Fruit fly (Drosophila melanogaster) whole organism, embryonic: Measurements from ENCODE around the gene CG33543.

Experiments used
- CG10366 ChIP-seq: fragments of 200-800 bp; sonication (Bioruptor generic); IDR thresholded peaks from 2 replicates; pipeline ENCODE4 v1.3.6; 2022; ENCODE audit warnings: missing biosample characterization, missing genetic modification characterization
- CG11247 ChIP-seq: fragments of 200-800 bp; sonication (Bioruptor generic); IDR thresholded peaks from 2 replicates; pipeline ENCODE4 v1.3.6; 2022; ENCODE audit warnings: missing biosample characterization, missing genetic modification characterization
- CG13894 ChIP-seq: fragments of 200-800 bp; sonication (Bioruptor generic); optimal IDR thresholded peaks from 3 replicates; lab custom pipeline; 2018; ENCODE audit warnings: missing biosample characterization, mild to moderate bottlenecking, missing genetic modification characterization, moderate library complexity
- CG14667 ChIP-seq: fragments of 200-800 bp; sonication (Bioruptor generic); IDR thresholded peaks from 2 replicates; pipeline ENCODE4 v1.3.6; 2022; ENCODE audit warnings: missing biosample characterization, missing genetic modification characterization
- CG14710 ChIP-seq: fragments of 200-800 bp; sonication (Bioruptor generic); optimal IDR thresholded peaks from 3 replicates; lab custom pipeline; 2019; ENCODE audit warnings: missing biosample characterization, mild to moderate bottlenecking, missing genetic modification characterization, moderate library complexity
- CG15269 ChIP-seq: fragments of 200-800 bp; sonication (Bioruptor generic); optimal IDR thresholded peaks from 2 replicates; lab custom pipeline; 2018; ENCODE audit warnings: missing biosample characterization, mild to moderate bottlenecking, missing genetic modification characterization, moderate library complexity
- CG15514 ChIP-seq: fragments of 200-800 bp; sonication (Bioruptor generic); optimal IDR thresholded peaks from 3 replicates; lab custom pipeline; 2017; ENCODE audit warnings: missing biosample characterization, missing genetic modification characterization, mild to moderate bottlenecking, moderate library complexity, missing genetic modification reagents
- CG17361 ChIP-seq: fragments of 200-800 bp; sonication (Bioruptor generic); IDR thresholded peaks from 3 replicates; pipeline ENCODE4 v1.3.6; 2022; ENCODE audit warnings: missing biosample characterization, missing genetic modification characterization
- CG17802 ChIP-seq: fragments of 200-800 bp; sonication (Bioruptor generic); optimal IDR thresholded peaks from 2 replicates; lab custom pipeline; 2018; ENCODE audit warnings: missing biosample characterization, mild to moderate bottlenecking, missing genetic modification characterization, moderate library complexity
- CG17912 ChIP-seq: fragments of 200-800 bp; sonication (Bioruptor generic); optimal IDR thresholded peaks from 2 replicates; lab custom pipeline; 2018; ENCODE audit warnings: missing biosample characterization, mild to moderate bottlenecking, missing genetic modification characterization
- CG18262 ChIP-seq: fragments of 200-800 bp; optimal IDR thresholded peaks from 3 replicates; lab custom pipeline; 2019; ENCODE audit warnings: missing biosample characterization, mild to moderate bottlenecking, missing genetic modification characterization, moderate library complexity
- CG18476 ChIP-seq: fragments of 200-800 bp; sonication (Bioruptor generic); optimal IDR thresholded peaks from 2 replicates; lab custom pipeline; 2016; ENCODE audit warnings: missing biosample characterization, mild to moderate bottlenecking, missing genetic modification characterization
- CG2116 ChIP-seq: fragments of 200-800 bp; sonication (Bioruptor generic); optimal IDR thresholded peaks from 3 replicates; lab custom pipeline; 2018; ENCODE audit warnings: missing biosample characterization, mild to moderate bottlenecking, missing genetic modification characterization
- CG2875 ChIP-seq: fragments of 200-800 bp; sonication (Bioruptor generic); optimal IDR thresholded peaks from 2 replicates; lab custom pipeline; 2017; ENCODE audit warnings: missing biosample characterization, mild to moderate bottlenecking, missing genetic modification characterization, missing genetic modification reagents
- CG31224 ChIP-seq: fragments of 200-800 bp; sonication (Bioruptor generic); IDR thresholded peaks from 2 replicates; pipeline ENCODE4 v1.3.6; 2022; ENCODE audit warnings: missing biosample characterization, missing genetic modification characterization
- CG32772 ChIP-seq: fragments of 200-800 bp; sonication (Bioruptor generic); IDR thresholded peaks from 2 replicates; pipeline ENCODE4 v1.3.6; 2022; ENCODE audit warnings: missing biosample characterization, missing genetic modification characterization
- CG43689 ChIP-seq: fragments of 200-800 bp; sonication (Bioruptor generic); IDR thresholded peaks from 2 replicates; pipeline ENCODE4 v1.3.6; 2022; ENCODE audit warnings: missing biosample characterization, missing genetic modification characterization
- CG4617 ChIP-seq: fragments of 200-800 bp; sonication (Bioruptor generic); optimal IDR thresholded peaks from 3 replicates; lab custom pipeline; 2016; ENCODE audit warnings: missing biosample characterization, missing genetic modification characterization, borderline replicate concordance
- CG6254 ChIP-seq: fragments of 200-800 bp; sonication (Bioruptor generic); optimal IDR thresholded peaks from 3 replicates; lab custom pipeline; 2017; ENCODE audit warnings: mild to moderate bottlenecking, missing biosample characterization, missing genetic modification reagents, missing genetic modification characterization
- CG8290 ChIP-seq, 3 experiments: fragments of 200-800 bp; sonication (Bioruptor generic); optimal IDR thresholded peaks; 2 replicates each; lab custom pipeline; 2016 to 2019; ENCODE audit warnings: missing biosample characterization in 3 of 3, missing genetic modification characterization in 3 of 3, mild to moderate bottlenecking in 2 of 3, moderate library complexity in 1 of 3
- Dbx ChIP-seq: fragments of 200-800 bp; sonication (Bioruptor generic); IDR thresholded peaks from 3 replicates; pipeline ENCODE4 v1.3.6; 2022; ENCODE audit warnings: missing biosample characterization, missing genetic modification characterization
- Dp ChIP-seq: fragments of 200-800 bp; sonication (Bioruptor generic); optimal IDR thresholded peaks from 2 replicates; lab custom pipeline; 2018; ENCODE audit warnings: missing biosample characterization, mild to moderate bottlenecking, missing genetic modification characterization, moderate library complexity
- ERR ChIP-seq: fragments of 200-800 bp; sonication (Bioruptor generic); optimal IDR thresholded peaks from 2 replicates; lab custom pipeline; 2016; ENCODE audit warnings: missing biosample characterization, missing genetic modification characterization
- Fer2 ChIP-seq: fragments of 200-800 bp; sonication (Bioruptor generic); optimal IDR thresholded peaks from 2 replicates; lab custom pipeline; 2018; ENCODE audit warnings: missing biosample characterization, mild to moderate bottlenecking, missing genetic modification characterization, moderate library complexity
- HLHmδ ChIP-seq: fragments of 200-800 bp; sonication (Bioruptor generic); optimal IDR thresholded peaks from 2 replicates; lab custom pipeline; 2018; ENCODE audit warnings: missing biosample characterization, mild to moderate bottlenecking, missing genetic modification characterization, moderate library complexity
- Hr78 ChIP-seq, 2 experiments: fragments of 200-800 bp in 1 of 2; fragments of >200 bp in 1 of 2; sonication (Bioruptor generic) in 1 of 2; optimal IDR thresholded peaks; 2 replicates each; lab custom pipeline; 2017 to 2019; ENCODE audit warnings: missing biosample characterization in 2 of 2, missing genetic modification characterization in 2 of 2, mild to moderate bottlenecking in 1 of 2, moderate library complexity in 1 of 2
- Max ChIP-seq: fragments of 200-800 bp; sonication (Bioruptor generic); optimal IDR thresholded peaks from 2 replicates; lab custom pipeline; 2016; ENCODE audit warnings: missing biosample characterization, mild to moderate bottlenecking, missing genetic modification characterization
- NFAT ChIP-seq: fragments of 200-800 bp; sonication (Bioruptor generic); IDR thresholded peaks from 2 replicates; pipeline ENCODE4 v1.3.6; 2022; ENCODE audit warnings: missing biosample characterization, missing genetic modification characterization
- Tbp ChIP-seq: fragments of >200 bp; optimal IDR thresholded peaks from 2 replicates; lab custom pipeline; 2018; ENCODE audit warnings: missing biosample characterization, missing genetic modification characterization
- ase ChIP-seq: fragments of 200-800 bp; sonication (Bioruptor generic); IDR thresholded peaks from 3 replicates; pipeline ENCODE4 v1.3.6; 2022; ENCODE audit warnings: missing biosample characterization, missing genetic modification characterization
- cas ChIP-seq: fragments of 200-800 bp; sonication (Bioruptor generic); IDR thresholded peaks from 2 replicates; pipeline ENCODE4 v1.3.6; 2022; ENCODE audit warnings: missing biosample characterization, missing genetic modification characterization
- croc ChIP-seq: fragments of 200-800 bp; sonication (Bioruptor generic); conservative IDR thresholded peaks from 3 replicates; pipeline ENCODE4 v1.3.6; 2022; ENCODE audit warnings: missing biosample characterization, missing genetic modification characterization
- crp ChIP-seq, 2 experiments: fragments of 200-800 bp; sonication (Bioruptor generic); optimal IDR thresholded peaks; 2 replicates in 1 of 2; 3 replicates in 1 of 2; lab custom pipeline; 2017; ENCODE audit warnings: missing biosample characterization in 2 of 2, missing genetic modification characterization in 2 of 2, mild to moderate bottlenecking in 1 of 2, moderate library complexity in 1 of 2
- eve ChIP-seq, 2 experiments: fragments of >200 bp; optimal IDR thresholded peaks; 2 replicates each; lab custom pipeline; 2017; ENCODE audit warnings: missing biosample characterization in 2 of 2, missing genetic modification characterization in 2 of 2
- ewg ChIP-seq: fragments of 200-800 bp; sonication (Bioruptor generic); optimal IDR thresholded peaks from 3 replicates; lab custom pipeline; 2017; ENCODE audit warnings: mild to moderate bottlenecking, missing biosample characterization, missing genetic modification reagents, missing genetic modification characterization
- exex ChIP-seq: fragments of 200-800 bp; sonication (Bioruptor generic); optimal IDR thresholded peaks from 4 replicates; lab custom pipeline; 2018; ENCODE audit warnings: missing biosample characterization, mild to moderate bottlenecking, missing genetic modification characterization, moderate library complexity
- fd3F ChIP-seq: fragments of 200-800 bp; sonication (Bioruptor generic); optimal IDR thresholded peaks from 2 replicates; lab custom pipeline; 2018; ENCODE audit warnings: missing biosample characterization, mild to moderate bottlenecking, missing genetic modification characterization, moderate library complexity
- p53 ChIP-seq: fragments of 200-800 bp; sonication (Bioruptor generic); optimal IDR thresholded peaks from 2 replicates; lab custom pipeline; 2016; ENCODE audit warnings: missing biosample characterization, missing genetic modification characterization
- pb ChIP-seq: fragments of 200-800 bp; sonication (Bioruptor generic); optimal IDR thresholded peaks from 3 replicates; lab custom pipeline; 2016; ENCODE audit warnings: missing biosample characterization, missing genetic modification characterization
- pfk ChIP-seq: fragments of 200-800 bp; sonication (Bioruptor generic); optimal IDR thresholded peaks from 2 replicates; lab custom pipeline; 2018; ENCODE audit warnings: missing biosample characterization, mild to moderate bottlenecking, missing genetic modification characterization, moderate library complexity
- pzg ChIP-seq: fragments of 200-800 bp; sonication (Bioruptor generic); optimal IDR thresholded peaks from 3 replicates; lab custom pipeline; 2018; ENCODE audit warnings: missing biosample characterization, mild to moderate bottlenecking, missing genetic modification characterization, moderate library complexity
- sc ChIP-seq, 3 experiments: fragments of >200 bp in 2 of 3; fragments of 200-800 bp in 1 of 3; sonication (Bioruptor generic) in 1 of 3; optimal IDR thresholded peaks; 2 replicates in 2 of 3; 3 replicates in 1 of 3; lab custom pipeline; 2017; ENCODE audit warnings: mild to moderate bottlenecking in 1 of 3, missing biosample characterization in 1 of 3, missing genetic modification characterization in 1 of 3, missing genetic modification reagents in 1 of 3
- sens ChIP-seq: fragments of 200-800 bp; sonication (Bioruptor generic); peaks from one replicate; lab custom pipeline; 2016; ENCODE audit warnings: missing biosample characterization, missing genetic modification characterization
- sisA ChIP-seq: fragments of 200-800 bp; sonication (Bioruptor generic); IDR thresholded peaks from 2 replicates; pipeline ENCODE4 v1.3.6; 2022; ENCODE audit warnings: missing biosample characterization, missing genetic modification characterization
- slp2 ChIP-seq: fragments of 200-800 bp; sonication (Bioruptor generic); optimal IDR thresholded peaks from 2 replicates; lab custom pipeline; 2016; ENCODE audit warnings: missing biosample characterization, missing genetic modification characterization
- stwl ChIP-seq: fragments of 200-800 bp; sonication (Bioruptor generic); optimal IDR thresholded peaks from 3 replicates; lab custom pipeline; 2018; ENCODE audit warnings: missing biosample characterization, mild to moderate bottlenecking, missing genetic modification characterization, moderate library complexity
- yki ChIP-seq: fragments of >200 bp; optimal IDR thresholded peaks from 3 replicates; lab custom pipeline; 2018
- zfh1 ChIP-seq: fragments of 200-800 bp; sonication (Bioruptor generic); IDR thresholded peaks from 3 replicates; pipeline ENCODE4 v1.3.6; 2022; ENCODE audit warnings: missing biosample characterization, missing genetic modification characterization

The CG33543 gene

dm6 chr2L:1987434-1988191, 18.5 kb downstream of the CG33543 start, which contains the start of gene Got2 (continued):
- TF ChIP-seq CG2875 (GFP tag; lab: Kevin White, UChicago) (no peak), ase (GFP tag; lab: Robert Waterston, UW) (no peak), crp (GFP tag; optimal IDR thresholded peaks at IDR 0.05; lab: Kevin White, UChicago) (peak in 1 of 2 experiments; percentile 63), CG17802 (tag; lab: Kevin White, UChicago) (no peak), CG18476 (GFP tag; lab: Kevin White, UChicago) (no peak), ewg (peak; percentile 57), exex (no peak), sens (GFP tag; lab: Kevin White, UChicago) (peak; percentile 24), CG13894 (tag; lab: Kevin White, UChicago) (no peak), CG10366 (GFP tag; lab: Robert Waterston, UW) (peak; percentile 31; the same call in 1 of the 2 replicates), Tbp (GFP tag; lab: Kevin White, UChicago) (no peak), Hr78 (GFP tag; optimal IDR thresholded peaks at IDR 0.05; lab: Kevin White, UChicago) (peak in 1 of 2 experiments; percentile 83), pb (GFP tag; lab: Kevin White, UChicago) (no peak), CG15514 (GFP tag; lab: Kevin White, UChicago) (peak; percentile 50), CG31224 (GFP tag; lab: Robert Waterston, UW) (no peak), zfh1 (GFP tag; lab: Robert Waterston, UW) (no peak), CG15269 (peak; percentile 29), p53 (GFP tag; lab: Kevin White, UChicago) (no peak), eve (GFP tag; optimal IDR thresholded peaks at IDR 0.05; lab: Kevin White, UChicago) (no peak), CG14667 (no peak), yki (lab: Kevin White, UChicago) (no peak), CG18262 (tag; lab: Kevin White, UChicago) (no peak), Max (GFP tag; lab: Kevin White, UChicago) (no peak), stwl (tag; lab: Kevin White, UChicago) (no peak), CG14710 (tag; lab: Kevin White, UChicago) (no peak), CG32772 (GFP tag; lab: Robert Waterston, UW) (no peak), pzg (GFP tag; lab: Kevin White, UChicago) (peak; percentile 34), CG11247 (GFP tag; lab: Robert Waterston, UW) (0 out of 2 replicates have a peak, but pooled peaks have one; percentile 25), ERR (GFP tag; lab: Kevin White, UChicago) (peak; percentile 92), CG2116 (GFP tag; lab: Kevin White, UChicago) (peak; percentile 37), CG4617 (GFP tag; lab: Kevin White, UChicago) (no peak), pfk (GFP tag; lab: Kevin White, UChicago) (no peak), HLHmδ (GFP tag; lab: Kevin White, UChicago) (no peak), CG8290 (GFP tag; optimal IDR thresholded peaks at IDR 0.05; lab: Kevin White, UChicago) (no peak), CG8290 (tag; optimal IDR thresholded peaks at IDR 0.05; lab: Kevin White, UChicago) (no peak), CG43689 (GFP tag; lab: Robert Waterston, UW) (no peak), Fer2 (tag; lab: Kevin White, UChicago) (no peak), cas (GFP tag; lab: Robert Waterston, UW) (no peak), CG17912 (no peak), CG17361 (no peak), Dbx (GFP tag; lab: Robert Waterston, UW) (0 out of 3 replicates have a peak, but pooled peaks have one; percentile 29), slp2 (GFP tag; lab: Kevin White, UChicago) (no peak), croc (GFP tag; lab: Robert Waterston, UW) (no peak), sisA (GFP tag; lab: Robert Waterston, UW) (no peak), Dp (GFP tag; lab: Kevin White, UChicago) (peak; percentile 3), fd3F (GFP tag; lab: Kevin White, UChicago) (no peak), sc (optimal IDR thresholded peaks at IDR 0.05; lab: Kevin White, UChicago) (no peak), sc (GFP tag; optimal IDR thresholded peaks at IDR 0.05; lab: Kevin White, UChicago) (no peak), NFAT (GFP tag; lab: Robert Waterston, UW) (no peak), CG6254 (no peak)
